Worm (Caenorhabditis elegans): ENCODE data around the gene pole-4.
"Not testable (repeated sequence)": the region's sequence is repeated elsewhere in the genome, so short reads cannot be mapped to it uniquely, and the experiment has no call there.

Gene pole-4

ce11 chrII:14969320-14969950 lies at the start of gene pole-4, which contains the start of the genes nsun-5 and metl-2:
pole-4 (minus strand) TSS chrII:14969354.
nsun-5 (plus strand) TSS chrII:14969617.
metl-2 (plus strand) TSS chrII:14969900.
- TF ChIP-seq him-1 (tag; optimal IDR thresholded peaks at IDR 0.05) (no peak), dao-5 (tag; optimal IDR thresholded peaks at IDR 0.05) (no peak), W03F9.2 (tag; optimal IDR thresholded peaks at IDR 0.05) (peak; percentile 35)

- no peak for TF ChIP-seq him-1 (tag; optimal IDR thresholded peaks at IDR 0.05)
- TF ChIP-seq W03F9.2 (tag; optimal IDR thresholded peaks at IDR 0.05), result no peak
- no peak for TF ChIP-seq dao-5 (tag; optimal IDR thresholded peaks at IDR 0.05)
Observed at ce11 chrII:15018923-15019322, 49.8 kb upstream of the pole-4 start, which contains the start of gene Y53F4B.12. Y53F4B.12 (plus strand) TSS chrII:15019223.

- TF ChIP-seq W03F9.2 (tag; optimal IDR thresholded peaks at IDR 0.05) (no peak), him-1 (tag; optimal IDR thresholded peaks at IDR 0.05) (no peak), dao-5 (tag; optimal IDR thresholded peaks at IDR 0.05) (no peak)
Observed at ce11 chrII:15015669-15016068, 46.5 kb upstream of the pole-4 start.

ce11 chrII:15014380-15014779 lies 45.2 kb upstream of the pole-4 start, which contains the start of gene Y53F4B.51:
Y53F4B.51 (minus strand) TSS chrII:15014442.
- TF ChIP-seq dao-5 (tag; optimal IDR thresholded peaks at IDR 0.05), result no peak
- TF ChIP-seq him-1 (tag; optimal IDR thresholded peaks at IDR 0.05), result no peak
- TF ChIP-seq W03F9.2 (tag; optimal IDR thresholded peaks at IDR 0.05), result no peak

ce11 chrII:15010366-15011235 lies 41.4 kb upstream of the pole-4 start, which contains the start of the genes Y53F4B.9 and Y53F4B.11:
Y53F4B.9 (minus strand) TSS chrII:15010416.
Y53F4B.11 (plus strand) TSS chrII:15010748.
- no peak for TF ChIP-seq him-1 (tag; optimal IDR thresholded peaks at IDR 0.05)
- TF ChIP-seq dao-5 (tag; optimal IDR thresholded peaks at IDR 0.05), result no peak
- TF ChIP-seq W03F9.2 (tag; optimal IDR thresholded peaks at IDR 0.05), result peak; percentile 42

ce11 chrII:15008481-15009057 lies 39.4 kb upstream of the pole-4 start:
- TF ChIP-seq him-1 (tag; optimal IDR thresholded peaks at IDR 0.05) (no peak), dao-5 (tag; optimal IDR thresholded peaks at IDR 0.05) (no peak), W03F9.2 (tag; optimal IDR thresholded peaks at IDR 0.05) (no peak)

ce11 chrII:15005118-15005517 lies 36.0 kb upstream of the pole-4 start:
- TF ChIP-seq W03F9.2 (tag; optimal IDR thresholded peaks at IDR 0.05) (no peak), dao-5 (tag; optimal IDR thresholded peaks at IDR 0.05) (no peak), him-1 (tag; optimal IDR thresholded peaks at IDR 0.05) (no peak)

ce11 chrII:15004538-15004937 lies 35.4 kb upstream of the pole-4 start:
- TF ChIP-seq dao-5 (tag; optimal IDR thresholded peaks at IDR 0.05), result no peak
- no peak for TF ChIP-seq W03F9.2 (tag; optimal IDR thresholded peaks at IDR 0.05)

ce11 chrII:15003410-15003809 lies 34.3 kb upstream of the pole-4 start, which contains the start of gene Y53F4B.10:
Y53F4B.10 (minus strand) TSS chrII:15003510.
- TF ChIP-seq dao-5 (tag; optimal IDR thresholded peaks at IDR 0.05), result no peak
- no peak for TF ChIP-seq W03F9.2 (tag; optimal IDR thresholded peaks at IDR 0.05)
- TF ChIP-seq him-1 (tag; optimal IDR thresholded peaks at IDR 0.05), result no peak

- TF ChIP-seq dao-5, W03F9.2, him-1 (tag; optimal IDR thresholded peaks at IDR 0.05): not testable (repeated sequence)
Observed at ce11 chrII:14992598-14992997, 23.4 kb upstream of the pole-4 start, which contains the start of gene Y53F4B.7. Y53F4B.7 (plus strand) TSS chrII:14992898.

ce11 chrII:14988171-14988570 lies 19.0 kb upstream of the pole-4 start, which contains the start of gene Y53F4B.43:
Y53F4B.43 (plus strand) TSS chrII:14988471.
- TF ChIP-seq dao-5, him-1, W03F9.2 (tag; optimal IDR thresholded peaks at IDR 0.05): not testable (repeated sequence)

- no peak for TF ChIP-seq him-1 (tag; optimal IDR thresholded peaks at IDR 0.05)
- TF ChIP-seq W03F9.2 (tag; optimal IDR thresholded peaks at IDR 0.05), result no peak
- no peak for TF ChIP-seq dao-5 (tag; optimal IDR thresholded peaks at IDR 0.05)
Observed at ce11 chrII:14983909-14984308, 14.8 kb upstream of the pole-4 start, which contains the start of gene Y53F4B.5. Y53F4B.5 (minus strand) TSS chrII:14984009.

- TF ChIP-seq W03F9.2 (tag; optimal IDR thresholded peaks at IDR 0.05) (no peak), dao-5 (tag; optimal IDR thresholded peaks at IDR 0.05) (no peak), him-1 (tag; optimal IDR thresholded peaks at IDR 0.05) (no peak)
Observed at ce11 chrII:14968275-14968674, 879 bp downstream of the pole-4 start.

All from whole organism, L4/young adult.